Worm (Caenorhabditis elegans): ENCODE data around the gene F08F8.11.

- no peak for TF ChIP-seq him-1 (tag; optimal IDR thresholded peaks at IDR 0.05)
- no peak for TF ChIP-seq W03F9.2 (tag; optimal IDR thresholded peaks at IDR 0.05)
- TF ChIP-seq dao-5 (tag; optimal IDR thresholded peaks at IDR 0.05), result no peak
Observed at ce11 chrIII:7385929-7386328, 20.2 kb downstream of the F08F8.11 start, which contains the start of gene trd-1.

All from whole organism, L4/young adult.